Fruit fly (Drosophila melanogaster) whole organism, prepupa: ENCODE measurements around the gene Gasp.

Source experiments
- Blimp-1 ChIP-seq: fragments of 200-800 bp; sonication (Bioruptor generic); optimal IDR thresholded peaks from 3 replicates; lab custom pipeline; 2017; ENCODE audit warnings: missing biosample characterization, missing genetic modification characterization, mild to moderate bottlenecking, moderate library complexity, missing genetic modification reagents
- CG10631 ChIP-seq: fragments of 200-800 bp; sonication (Bioruptor generic); optimal IDR thresholded peaks from 2 replicates; lab custom pipeline; 2016; ENCODE audit warnings: missing biosample characterization, missing genetic modification characterization
- CG10669 ChIP-seq: fragments of 200-800 bp; sonication (Bioruptor generic); optimal IDR thresholded peaks from 3 replicates; lab custom pipeline; 2018; ENCODE audit warnings: missing biosample characterization, mild to moderate bottlenecking, missing genetic modification characterization, moderate library complexity
- CG11762 ChIP-seq: fragments of 200-800 bp; sonication (Bioruptor generic); optimal IDR thresholded peaks from 3 replicates; lab custom pipeline; 2016; ENCODE audit warnings: missing biosample characterization, missing genetic modification characterization; ENCODE audit not compliant: insufficient read depth
- CG11902 ChIP-seq: fragments of 200-800 bp; sonication (Bioruptor generic); optimal IDR thresholded peaks from 3 replicates; lab custom pipeline; 2016; ENCODE audit warnings: missing biosample characterization, missing genetic modification characterization
- CG16779 ChIP-seq: fragments of 200-800 bp; sonication (Bioruptor generic); optimal IDR thresholded peaks from 3 replicates; lab custom pipeline; 2017; ENCODE audit warnings: missing biosample characterization, mild to moderate bottlenecking, missing genetic modification characterization
- CG3032 ChIP-seq: fragments of 200-800 bp; optimal IDR thresholded peaks from 2 replicates; lab custom pipeline; 2019; ENCODE audit warnings: missing biosample characterization, mild to moderate bottlenecking, missing genetic modification characterization, moderate library complexity
- CG31627 ChIP-seq: fragments of 200-800 bp; sonication (Bioruptor generic); optimal IDR thresholded peaks from 3 replicates; lab custom pipeline; 2016; ENCODE audit warnings: missing biosample characterization, missing genetic modification characterization
- CG32006 ChIP-seq: fragments of 200-800 bp; sonication (Bioruptor generic); optimal IDR thresholded peaks from 3 replicates; lab custom pipeline; 2017; ENCODE audit warnings: missing biosample characterization, mild to moderate bottlenecking, missing genetic modification characterization
- CG34406 ChIP-seq: fragments of 200-800 bp; sonication (Bioruptor generic); optimal IDR thresholded peaks from 3 replicates; lab custom pipeline; 2016; ENCODE audit warnings: missing biosample characterization, missing genetic modification characterization
- CG3919 ChIP-seq: fragments of 200-800 bp; sonication (Bioruptor generic); optimal IDR thresholded peaks from 3 replicates; lab custom pipeline; 2016; ENCODE audit warnings: missing biosample characterization, missing genetic modification characterization
- CG4318 ChIP-seq: fragments of 200-800 bp; sonication (Bioruptor generic); optimal IDR thresholded peaks from 3 replicates; lab custom pipeline; 2017; ENCODE audit warnings: missing biosample characterization, mild to moderate bottlenecking, missing genetic modification characterization
- CG6276 ChIP-seq: fragments of 200-800 bp; sonication (Bioruptor generic); optimal IDR thresholded peaks from 2 replicates; lab custom pipeline; 2017; ENCODE audit warnings: missing biosample characterization, mild to moderate bottlenecking, missing genetic modification characterization
- CG6792 ChIP-seq: fragments of 200-800 bp; sonication (Bioruptor generic); optimal IDR thresholded peaks from 3 replicates; lab custom pipeline; 2016; ENCODE audit warnings: missing biosample characterization, missing genetic modification characterization
- CG6808 ChIP-seq: fragments of 200-800 bp; sonication (Bioruptor generic); optimal IDR thresholded peaks from 3 replicates; lab custom pipeline; 2017; ENCODE audit warnings: missing biosample characterization, missing genetic modification characterization, mild to moderate bottlenecking, moderate library complexity, missing genetic modification reagents
- CG6854 ChIP-seq: fragments of 200-800 bp; sonication (Bioruptor generic); optimal IDR thresholded peaks from 2 replicates; lab custom pipeline; 2017; ENCODE audit warnings: missing biosample characterization, mild to moderate bottlenecking, missing genetic modification characterization
- CG7368 ChIP-seq: fragments of 200-800 bp; sonication (Bioruptor generic); optimal IDR thresholded peaks from 3 replicates; lab custom pipeline; 2016; ENCODE audit warnings: missing biosample characterization, missing genetic modification characterization
- CG8119 ChIP-seq: fragments of 200-800 bp; sonication (Bioruptor generic); IDR thresholded peaks from 3 replicates; pipeline ENCODE4 v1.3.6; 2022; ENCODE audit warnings: missing biosample characterization, missing genetic modification characterization
- CG8632 ChIP-seq: fragments of 200-800 bp; sonication (Bioruptor generic); optimal IDR thresholded peaks from 3 replicates; lab custom pipeline; 2016; ENCODE audit warnings: missing biosample characterization, missing genetic modification characterization
- Eip93F ChIP-seq: fragments of 200-800 bp; sonication (Bioruptor generic); optimal IDR thresholded peaks from 2 replicates; lab custom pipeline; 2016; ENCODE audit warnings: missing biosample characterization, mild to moderate bottlenecking, missing genetic modification characterization
- Ets21C ChIP-seq: fragments of 200-800 bp; sonication (Bioruptor generic); optimal IDR thresholded peaks from 3 replicates; lab custom pipeline; 2016; ENCODE audit warnings: missing biosample characterization, missing genetic modification characterization
- Ets96B ChIP-seq: fragments of 200-800 bp; optimal IDR thresholded peaks from 2 replicates; lab custom pipeline; 2019; ENCODE audit warnings: missing biosample characterization, mild to moderate bottlenecking, missing genetic modification characterization, moderate library complexity
- Gug ChIP-seq: fragments of 200-800 bp; sonication (Bioruptor generic); IDR thresholded peaks from 2 replicates; pipeline ENCODE4 v1.3.6; 2022; ENCODE audit warnings: missing biosample characterization, missing genetic modification characterization
- Hr38 ChIP-seq: sonication (Bioruptor generic); optimal IDR thresholded peaks from 2 replicates; lab custom pipeline; 2016; ENCODE audit warnings: missing biosample characterization, missing genetic modification characterization
- Hr4 ChIP-seq: fragments of 200-800 bp; sonication (Bioruptor generic); optimal IDR thresholded peaks from 3 replicates; lab custom pipeline; 2016; ENCODE audit warnings: missing biosample characterization, missing genetic modification characterization
- Lpt ChIP-seq: fragments of 200-800 bp; sonication (Bioruptor generic); optimal IDR thresholded peaks from 3 replicates; lab custom pipeline; 2016; ENCODE audit warnings: missing biosample characterization, missing genetic modification characterization
- Met ChIP-seq: fragments of 200-800 bp; sonication (Bioruptor generic); optimal IDR thresholded peaks from 3 replicates; lab custom pipeline; 2016; ENCODE audit warnings: missing biosample characterization, missing genetic modification characterization
- OdsH ChIP-seq: fragments of 200-800 bp; sonication (Bioruptor generic); optimal IDR thresholded peaks from 3 replicates; lab custom pipeline; 2016; ENCODE audit warnings: missing biosample characterization, missing genetic modification characterization
- Smox ChIP-seq: fragments of 200-800 bp; sonication (Bioruptor generic); optimal IDR thresholded peaks from 3 replicates; lab custom pipeline; 2016; ENCODE audit warnings: missing biosample characterization, missing genetic modification characterization
- Sox102F ChIP-seq: fragments of 200-800 bp; sonication (Bioruptor generic); optimal IDR thresholded peaks from 2 replicates; lab custom pipeline; 2016; ENCODE audit warnings: missing biosample characterization, mild to moderate bottlenecking, missing genetic modification characterization
- Sox14 ChIP-seq: fragments of 200-800 bp; sonication (Bioruptor generic); optimal IDR thresholded peaks from 3 replicates; lab custom pipeline; 2016; ENCODE audit warnings: missing biosample characterization, missing genetic modification characterization
- achi ChIP-seq: fragments of 200-800 bp; sonication (Bioruptor generic); optimal IDR thresholded peaks from 3 replicates; lab custom pipeline; 2016; ENCODE audit warnings: missing biosample characterization, missing genetic modification characterization
- acj6 ChIP-seq: fragments of 200-800 bp; sonication (Bioruptor generic); optimal IDR thresholded peaks from 3 replicates; lab custom pipeline; 2016; ENCODE audit warnings: missing biosample characterization, missing genetic modification characterization
- cyc ChIP-seq: fragments of 200-800 bp; sonication (Bioruptor generic); optimal IDR thresholded peaks from 3 replicates; lab custom pipeline; 2016; ENCODE audit warnings: missing biosample characterization, missing genetic modification characterization
- eg ChIP-seq: fragments of 200-800 bp; sonication (Bioruptor generic); IDR thresholded peaks from 3 replicates; pipeline ENCODE4 v1.3.6; 2022; ENCODE audit warnings: missing biosample characterization, missing genetic modification characterization
- esn ChIP-seq: fragments of 200-800 bp; sonication (Bioruptor generic); optimal IDR thresholded peaks from 2 replicates; lab custom pipeline; 2016; ENCODE audit warnings: missing biosample characterization, mild to moderate bottlenecking, missing genetic modification characterization, moderate library complexity
- fd59A ChIP-seq: fragments of 200-800 bp; sonication (Bioruptor generic); optimal IDR thresholded peaks from 2 replicates; lab custom pipeline; 2017; ENCODE audit warnings: missing biosample characterization, mild to moderate bottlenecking, missing genetic modification characterization, missing genetic modification reagents
- fd85E ChIP-seq: fragments of 200-800 bp; sonication (Bioruptor generic); optimal IDR thresholded peaks from 3 replicates; lab custom pipeline; 2016; ENCODE audit warnings: missing biosample characterization, missing genetic modification characterization
- lz ChIP-seq: fragments of 200-800 bp; sonication (Bioruptor generic); optimal IDR thresholded peaks from 3 replicates; lab custom pipeline; 2016; ENCODE audit warnings: missing biosample characterization, missing genetic modification characterization
- pdm3 ChIP-seq: fragments of 200-800 bp; sonication (Bioruptor generic); optimal IDR thresholded peaks from 3 replicates; lab custom pipeline; 2016; ENCODE audit warnings: missing biosample characterization, missing genetic modification characterization
- salr ChIP-seq, 2 experiments: fragments of 200-800 bp; sonication (Bioruptor generic); optimal IDR thresholded peaks; 3 replicates each; lab custom pipeline; 2016 to 2018; ENCODE audit warnings: missing biosample characterization in 2 of 2, missing genetic modification characterization in 2 of 2, mild to moderate bottlenecking in 1 of 2
- spab ChIP-seq: fragments of 200-800 bp; sonication (Bioruptor generic); optimal IDR thresholded peaks from 2 replicates; lab custom pipeline; 2017; ENCODE audit warnings: missing biosample characterization, mild to moderate bottlenecking, missing genetic modification characterization, missing genetic modification reagents
- ss ChIP-seq, 2 experiments: fragments of 200-800 bp; sonication (Bioruptor generic); optimal IDR thresholded peaks; 2 replicates in 1 of 2; 3 replicates in 1 of 2; lab custom pipeline; 2017 to 2018; ENCODE audit warnings: mild to moderate bottlenecking in 2 of 2, missing biosample characterization in 2 of 2, missing genetic modification characterization in 2 of 2, moderate library complexity in 1 of 2
- svp ChIP-seq: fragments of 200-800 bp; sonication (Bioruptor generic); peaks from one replicate; lab custom pipeline; 2016; ENCODE audit warnings: missing biosample characterization, missing genetic modification characterization
- topi ChIP-seq: fragments of 200-800 bp; sonication (Bioruptor generic); optimal IDR thresholded peaks from 3 replicates; lab custom pipeline; 2016; ENCODE audit warnings: missing biosample characterization, missing genetic modification characterization

The Gasp gene

dm6 chr3R:6107792-6108191 lies 7.1 kb upstream of the Gasp start, which contains the start of gene Obp83cd (continued):
- TF ChIP-seq lz (GFP tag; lab: Kevin White, UChicago) (no peak), Eip93F (GFP tag; lab: Kevin White, UChicago) (no peak), CG32006 (GFP tag; lab: Kevin White, UChicago) (peak; percentile 67), svp (peak; percentile 73), acj6 (GFP tag; lab: Kevin White, UChicago) (peak; percentile 31), fd85E (GFP tag; lab: Kevin White, UChicago) (no peak), CG8119 (GFP tag; lab: Robert Waterston, UW) (peak; percentile 51; the same call in 2 of the 3 replicates), CG6854 (GFP tag; lab: Kevin White, UChicago) (no peak), Ets96B (tag; lab: Kevin White, UChicago) (peak; percentile 32), Hr4 (GFP tag; lab: Kevin White, UChicago) (peak; percentile 59), ss (GFP tag; optimal IDR thresholded peaks at IDR 0.05; lab: Kevin White, UChicago) (no peak), CG6808 (GFP tag; lab: Kevin White, UChicago) (no peak), CG3032 (tag; lab: Kevin White, UChicago) (no peak), eg (GFP tag; lab: Robert Waterston, UW) (peak; percentile 66; the same call in 2 of the 3 replicates)

- TF ChIP-seq eg (GFP tag; lab: Robert Waterston, UW) (no peak), Hr4 (GFP tag; lab: Kevin White, UChicago) (no peak), Sox14 (GFP tag; lab: Kevin White, UChicago) (no peak), Gug (GFP tag; lab: Robert Waterston, UW) (no peak), Sox102F (GFP tag; lab: Kevin White, UChicago) (no peak), CG6792 (GFP tag; lab: Kevin White, UChicago) (no peak), achi (no peak), CG6276 (no peak), lz (GFP tag; lab: Kevin White, UChicago) (no peak), spab (no peak), topi (no peak), CG10669 (GFP tag; lab: Kevin White, UChicago) (no peak), OdsH (GFP tag; lab: Kevin White, UChicago) (no peak), CG11902 (GFP tag; lab: Kevin White, UChicago) (no peak)
Measured at dm6 chr3R:6107353-6107752, 6.7 kb upstream of the Gasp start.

- peak in 1 of 2 experiments; percentile 2 for TF ChIP-seq salr (GFP tag; optimal IDR thresholded peaks at IDR 0.05; lab: Kevin White, UChicago)
- TF ChIP-seq CG32006 (GFP tag; lab: Kevin White, UChicago): peak; percentile 83
- TF ChIP-seq Met: peak; percentile 15
- peak; percentile 61 for TF ChIP-seq CG8632 (GFP tag; lab: Kevin White, UChicago)
- TF ChIP-seq cyc: no peak
- peak; percentile 29 for TF ChIP-seq CG6276
- TF ChIP-seq Gug (GFP tag; lab: Robert Waterston, UW): no peak
- TF ChIP-seq esn (GFP tag; lab: Kevin White, UChicago): peak; percentile 58
- peak; percentile 57 for TF ChIP-seq fd59A (GFP tag; lab: Kevin White, UChicago)
- TF ChIP-seq lz (GFP tag; lab: Kevin White, UChicago): peak; percentile 17
- TF ChIP-seq CG34406 (GFP tag; lab: Kevin White, UChicago): peak; percentile 66
- no peak for TF ChIP-seq Hr38 (GFP tag; lab: Kevin White, UChicago)
- peak; percentile 36 for TF ChIP-seq pdm3 (GFP tag; lab: Kevin White, UChicago)
- peak; percentile 54 for TF ChIP-seq CG3032 (tag; lab: Kevin White, UChicago)
- TF ChIP-seq CG10669 (GFP tag; lab: Kevin White, UChicago): peak; percentile 20
- TF ChIP-seq Lpt: no peak
- TF ChIP-seq CG31627: peak; percentile 18
- peak; percentile 43 for TF ChIP-seq achi
- peak; percentile 33 for TF ChIP-seq Sox14 (GFP tag; lab: Kevin White, UChicago)
- TF ChIP-seq CG10631 (GFP tag; lab: Kevin White, UChicago): peak; percentile 52
- no peak for TF ChIP-seq CG11902 (GFP tag; lab: Kevin White, UChicago)
- TF ChIP-seq Eip93F (GFP tag; lab: Kevin White, UChicago): no peak
- peak; percentile 23 for TF ChIP-seq Hr4 (GFP tag; lab: Kevin White, UChicago)
- TF ChIP-seq CG16779 (tag; lab: Kevin White, UChicago): no peak
- peak; percentile 27 for TF ChIP-seq CG6792 (GFP tag; lab: Kevin White, UChicago)
- no peak for TF ChIP-seq CG11762 (GFP tag; lab: Kevin White, UChicago)
- TF ChIP-seq CG3919 (GFP tag; lab: Kevin White, UChicago): peak; percentile 40
- TF ChIP-seq CG8119 (GFP tag; lab: Robert Waterston, UW): 0 out of 3 replicates have a peak, but pooled peaks have one; percentile 38
- TF ChIP-seq Ets21C (GFP tag; lab: Kevin White, UChicago): no peak
- no peak for TF ChIP-seq CG7368
- TF ChIP-seq CG4318 (GFP tag; lab: Kevin White, UChicago): peak; percentile 57
- TF ChIP-seq OdsH (GFP tag; lab: Kevin White, UChicago): peak; percentile 62
- peak; percentile 67 for TF ChIP-seq CG6808 (GFP tag; lab: Kevin White, UChicago)
- TF ChIP-seq Smox (GFP tag; lab: Kevin White, UChicago): peak; percentile 12
- TF ChIP-seq Blimp-1: no peak
Measured at dm6 chr3R:6106711-6107110, 6.0 kb upstream of the Gasp start.
